Worm (Caenorhabditis elegans) whole organism, L1 larva: ENCODE measurements around the gene B0563.10.

Experiments
- ceh-82 ChIP-seq, 3 experiments: fragments of 150-350 bp in 1 of 3; sonication (generic microtip) in 2 of 3; optimal IDR thresholded peaks; 2 replicates each; lab custom pipeline; 2014 to 2017; ENCODE audit warnings: missing biosample characterization in 3 of 3, missing genetic modification characterization in 3 of 3
- efl-1 ChIP-seq, 4 experiments: fragments of 150-350 bp; optimal IDR thresholded peaks in 3 of 4; peaks in 1 of 4; 1 replicate in 1 of 4; 2 replicates in 3 of 4; lab custom pipeline; 2014; ENCODE audit warnings: missing biosample characterization in 2 of 4, missing genetic modification characterization in 2 of 4, missing genetic modification reagents in 2 of 4
- lin-15B ChIP-seq: fragments of 150-350 bp; sonication (generic microtip); optimal IDR thresholded peaks from 3 replicates; lab custom pipeline; 2014; ENCODE audit warnings: missing biosample characterization, missing genetic modification characterization
- nhr-11 ChIP-seq: fragments of 150-350 bp; optimal IDR thresholded peaks from 2 replicates; lab custom pipeline; 2014; ENCODE audit warnings: missing biosample characterization, missing genetic modification characterization
- nhr-12 ChIP-seq: sonication (generic microtip); optimal IDR thresholded peaks from 2 replicates; lab custom pipeline; 2017; ENCODE audit warnings: missing biosample characterization, missing genetic modification characterization

DNA sequence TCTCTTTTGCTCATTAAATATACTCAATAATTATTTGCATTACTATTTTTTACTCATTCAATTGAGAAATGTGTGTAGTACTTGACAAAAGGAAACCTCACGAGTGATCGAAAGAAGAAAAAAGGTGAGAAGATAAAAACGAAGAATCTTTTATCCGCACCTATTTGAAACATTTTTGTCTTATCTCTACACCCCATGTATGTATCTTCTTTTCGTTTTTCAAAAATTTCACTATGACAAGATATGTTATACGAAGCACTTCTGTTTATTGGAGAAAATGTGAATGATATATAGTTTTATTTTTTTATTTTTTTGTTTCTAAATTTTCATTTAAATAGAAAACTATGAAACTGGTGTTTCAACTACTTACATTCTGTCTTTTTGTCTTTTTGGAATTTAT is 37.9 kb upstream of the B0563.10 start:
- TF ChIP-seq nhr-11 (tag; lab: Kevin White, UChicago) (no peak), nhr-12 (tag; lab: Kevin White, UChicago) (no peak), efl-1 (optimal IDR thresholded peaks at IDR 0.05; lab: Kevin White, UChicago) (no peak), efl-1 (GFP tag; optimal IDR thresholded peaks at IDR 0.05 in 1 of 2; lab: Kevin White, UChicago) (no peak), lin-15B (no peak), ceh-82 (tag; optimal IDR thresholded peaks at IDR 0.05; lab: Kevin White, UChicago) (no peak)
